Worm (Caenorhabditis elegans) whole organism, L4 larva: Measurements from ENCODE around the gene sre-11.

Experiments
- F26F4.8 ChIP-seq: fragments of 200-800 bp; sonication (Bioruptor generic); conservative IDR thresholded peaks from 2 replicates; pipeline ENCODE4 v1.3.6; 2022; ENCODE audit warnings: missing genetic modification characterization, missing compliant biosample characterization
- F37D6.2 ChIP-seq: sonication (generic microtip); optimal IDR thresholded peaks from 2 replicates; lab custom pipeline; 2016; ENCODE audit warnings: mild to moderate bottlenecking, missing genetic modification characterization, missing compliant biosample characterization
- F49E8.2 ChIP-seq: sonication (generic microtip); optimal IDR thresholded peaks from 2 replicates; lab custom pipeline; 2016; ENCODE audit warnings: missing compliant biosample characterization, mild to moderate bottlenecking, missing genetic modification characterization, borderline replicate concordance
- Y48G9A.11 ChIP-seq: fragments of 200-800 bp; sonication (Bioruptor generic); IDR thresholded peaks from 2 replicates; pipeline ENCODE4 v1.3.6; 2022; ENCODE audit warnings: missing genetic modification reagents, missing genetic modification characterization, missing compliant biosample characterization
- ZK337.2 ChIP-seq: fragments of 200-800 bp; sonication (Bioruptor generic); IDR thresholded peaks from 2 replicates; pipeline ENCODE4 v1.3.6; 2022; ENCODE audit warnings: missing genetic modification reagents, missing genetic modification characterization, missing compliant biosample characterization
- ZK546.5 ChIP-seq, 2 experiments: sonication (generic microtip); optimal IDR thresholded peaks; 2 replicates each; lab custom pipeline; 2017; ENCODE audit warnings: missing biosample characterization in 2 of 2, missing genetic modification characterization in 2 of 2
- arid-1 ChIP-seq: fragments of 200-800 bp; sonication (Bioruptor generic); conservative IDR thresholded peaks from 2 replicates; pipeline ENCODE4 v1.3.6; 2022; ENCODE audit warnings: missing genetic modification reagents, missing genetic modification characterization, missing compliant biosample characterization
- ceh-28 ChIP-seq: fragments of 150-350 bp; optimal IDR thresholded peaks from 2 replicates; lab custom pipeline; 2014; ENCODE audit warnings: missing biosample characterization, missing genetic modification reagents, missing genetic modification characterization
- ceh-32 ChIP-seq: sonication (generic microtip); optimal IDR thresholded peaks from 2 replicates; lab custom pipeline; 2016; ENCODE audit warnings: mild to moderate bottlenecking, missing genetic modification characterization, missing compliant biosample characterization; ENCODE audit not compliant: poor library complexity
- ceh-44 ChIP-seq: fragments of 200-800 bp; sonication (Bioruptor generic); IDR thresholded peaks from 2 replicates; pipeline ENCODE4 v1.3.6; 2022; ENCODE audit warnings: missing genetic modification reagents, missing genetic modification characterization, missing compliant biosample characterization
- ceh-82 ChIP-seq: sonication (generic microtip); optimal IDR thresholded peaks from 2 replicates; lab custom pipeline; 2017; ENCODE audit warnings: missing biosample characterization, missing genetic modification characterization
- ces-1 ChIP-seq: fragments of 150-350 bp; sonication (generic microtip); optimal IDR thresholded peaks from 4 replicates; lab custom pipeline; 2014; ENCODE audit warnings: missing biosample characterization, missing genetic modification reagents, missing genetic modification characterization
- ctbp-1 ChIP-seq: fragments of 200-800 bp; sonication (Bioruptor generic); IDR thresholded peaks from 2 replicates; pipeline ENCODE4 v1.3.6; 2022; ENCODE audit warnings: missing genetic modification reagents, missing genetic modification characterization, missing compliant biosample characterization
- daf-16 ChIP-seq, 3 experiments: sonication (generic microtip); optimal IDR thresholded peaks; 2 replicates each; lab custom pipeline; 2016 to 2017; ENCODE audit warnings: missing genetic modification characterization in 3 of 3, missing genetic modification reagents in 3 of 3, mild to moderate bottlenecking in 2 of 3, missing compliant biosample characterization in 2 of 3, missing biosample characterization in 1 of 3, moderate library complexity in 1 of 3
- dmd-6 ChIP-seq: fragments of 200-800 bp; sonication (Bioruptor generic); IDR thresholded peaks from 2 replicates; pipeline ENCODE4 v1.3.6; 2022; ENCODE audit warnings: missing genetic modification reagents, missing genetic modification characterization, missing compliant biosample characterization
- dmd-8 ChIP-seq: fragments of 200-800 bp; sonication (Bioruptor generic); IDR thresholded peaks from 2 replicates; pipeline ENCODE4 v1.3.6; 2022; ENCODE audit warnings: missing genetic modification characterization, missing compliant biosample characterization
- dve-1 ChIP-seq: sonication (generic microtip); optimal IDR thresholded peaks from 2 replicates; lab custom pipeline; 2017; ENCODE audit warnings: antibody characterized with exemption, mild to moderate bottlenecking, missing genetic modification characterization, missing compliant biosample characterization; ENCODE audit not compliant: insufficient read depth
- egl-27 ChIP-seq: sonication (generic microtip); optimal IDR thresholded peaks from 3 replicates; lab custom pipeline; 2017; ENCODE audit warnings: missing biosample characterization, missing genetic modification reagents, missing genetic modification characterization
- egl-43 ChIP-seq: fragments of 200-800 bp; sonication (Bioruptor generic); IDR thresholded peaks from 2 replicates; pipeline ENCODE4 v1.3.6; 2022; ENCODE audit warnings: missing genetic modification reagents, missing genetic modification characterization, missing compliant biosample characterization
- hif-1 ChIP-seq, 2 experiments: sonication (generic microtip); optimal IDR thresholded peaks; 2 replicates each; lab custom pipeline; 2016 to 2017; ENCODE audit warnings: missing compliant biosample characterization in 2 of 2, missing genetic modification characterization in 2 of 2, missing genetic modification reagents in 2 of 2, missing genotype in 2 of 2, mild to moderate bottlenecking in 1 of 2
- hlh-30 ChIP-seq: sonication (generic microtip); optimal IDR thresholded peaks from 2 replicates; lab custom pipeline; 2017; ENCODE audit warnings: antibody characterized with exemption, mild to moderate bottlenecking, missing genetic modification characterization, missing compliant biosample characterization; ENCODE audit not compliant: insufficient read depth
- hmg-1.1 ChIP-seq: fragments of 200-800 bp; sonication (Bioruptor generic); IDR thresholded peaks from 2 replicates; pipeline ENCODE4 v1.3.6; 2022; ENCODE audit warnings: missing genetic modification reagents, missing genetic modification characterization, missing compliant biosample characterization
- jun-1 ChIP-seq: fragments of 150-350 bp; optimal IDR thresholded peaks from 2 replicates; lab custom pipeline; 2014; ENCODE audit warnings: missing biosample characterization, missing genetic modification reagents, missing genetic modification characterization
- lin-1 ChIP-seq: fragments of 200-800 bp; sonication (Bioruptor generic); IDR thresholded peaks from 2 replicates; pipeline ENCODE4 v1.3.6; 2022; ENCODE audit warnings: missing genetic modification reagents, missing genetic modification characterization, missing compliant biosample characterization
- lin-13 ChIP-seq: fragments of 150-350 bp; optimal IDR thresholded peaks from 2 replicates; lab custom pipeline; 2014; ENCODE audit warnings: missing biosample characterization, missing genetic modification reagents, missing genetic modification characterization
- lin-15B ChIP-seq: fragments of 150-350 bp; sonication (generic microtip); optimal IDR thresholded peaks from 3 replicates; lab custom pipeline; 2014; ENCODE audit warnings: missing biosample characterization, missing genetic modification characterization
- lin-29 ChIP-seq: fragments of 200-800 bp; sonication (Bioruptor generic); IDR thresholded peaks from 2 replicates; pipeline ENCODE4 v1.3.6; 2022; ENCODE audit warnings: missing genetic modification reagents, missing genetic modification characterization, missing compliant biosample characterization
- lir-3 ChIP-seq: sonication (generic microtip); optimal IDR thresholded peaks from 2 replicates; lab custom pipeline; 2016; ENCODE audit warnings: mild to moderate bottlenecking, missing genetic modification characterization, missing compliant biosample characterization
- madf-5 ChIP-seq, 2 experiments: fragments of 200-800 bp; sonication (Bioruptor generic); IDR thresholded peaks; 2 replicates each; pipeline ENCODE4 v1.3.6; 2022; ENCODE audit warnings: missing compliant biosample characterization in 2 of 2, missing genetic modification characterization in 2 of 2
- mdl-1 ChIP-seq, 2 experiments: fragments of 150-350 bp in 1 of 2; sonication (generic microtip) in 1 of 2; optimal IDR thresholded peaks; 2 replicates each; lab custom pipeline; 2014 to 2017; ENCODE audit warnings: missing biosample characterization in 2 of 2, missing genetic modification characterization in 2 of 2
- mdt-29 ChIP-seq: fragments of 200-800 bp; sonication (Bioruptor generic); IDR thresholded peaks from 2 replicates; pipeline ENCODE4 v1.3.6; 2022; ENCODE audit warnings: missing genetic modification reagents, missing genetic modification characterization, missing compliant biosample characterization
- mes-2 ChIP-seq: sonication (generic microtip); optimal IDR thresholded peaks from 2 replicates; lab custom pipeline; 2016; ENCODE audit warnings: missing genotype, mild to moderate bottlenecking, missing genetic modification characterization, missing compliant biosample characterization; ENCODE audit not compliant: poor library complexity, severe bottlenecking
- nhr-10 ChIP-seq: fragments of 150-350 bp; optimal IDR thresholded peaks from 2 replicates; lab custom pipeline; 2014; ENCODE audit warnings: missing biosample characterization, missing genetic modification characterization
- nhr-111 ChIP-seq: fragments of 200-800 bp; sonication (Bioruptor generic); optimal IDR thresholded peaks from 2 replicates; lab custom pipeline; 2018; ENCODE audit warnings: mild to moderate bottlenecking, missing genetic modification characterization, missing compliant biosample characterization
- nhr-25 ChIP-seq: sonication (generic microtip); optimal IDR thresholded peaks from 2 replicates; lab custom pipeline; 2017; ENCODE audit warnings: missing genetic modification characterization, mild to moderate bottlenecking, missing compliant biosample characterization, antibody characterized with exemption, moderate library complexity, borderline replicate concordance; ENCODE audit not compliant: insufficient read depth
- nhr-28 ChIP-seq: fragments of 150-350 bp; optimal IDR thresholded peaks from 2 replicates; lab custom pipeline; 2014; ENCODE audit warnings: missing biosample characterization, missing genetic modification characterization
- nhr-48 ChIP-seq: sonication (generic microtip); optimal IDR thresholded peaks from 2 replicates; lab custom pipeline; 2016; ENCODE audit warnings: mild to moderate bottlenecking, missing genetic modification characterization, missing compliant biosample characterization
- nhr-77 ChIP-seq: fragments of 150-350 bp; optimal IDR thresholded peaks from 2 replicates; lab custom pipeline; 2014; ENCODE audit warnings: missing biosample characterization, missing genetic modification characterization
- php-3 ChIP-seq: fragments of 200-800 bp; sonication (Bioruptor generic); IDR thresholded peaks from 2 replicates; pipeline ENCODE4 v1.3.6; 2022; ENCODE audit warnings: missing genetic modification reagents, missing genetic modification characterization, missing compliant biosample characterization
- rbr-2 ChIP-seq: sonication (generic microtip); optimal IDR thresholded peaks from 2 replicates; lab custom pipeline; 2016; ENCODE audit warnings: missing genotype, missing genetic modification characterization, missing compliant biosample characterization
- sdz-12 ChIP-seq: fragments of 200-800 bp; sonication (Bioruptor generic); optimal IDR thresholded peaks from 2 replicates; lab custom pipeline; 2018; ENCODE audit warnings: mild to moderate bottlenecking, missing genetic modification characterization, missing compliant biosample characterization
- unc-130 ChIP-seq: sonication (generic microtip); optimal IDR thresholded peaks from 2 replicates; lab custom pipeline; 2016; ENCODE audit warnings: missing genetic modification reagents, missing genetic modification characterization, missing compliant biosample characterization
- unc-62 ChIP-seq, 3 experiments: fragments of 150-350 bp in 1 of 3; sonication (generic microtip); optimal IDR thresholded peaks in 2 of 3; peaks in 1 of 3; 1 replicate in 1 of 3; 2 replicates in 2 of 3; lab custom pipeline; 2014 to 2017; ENCODE audit warnings: missing biosample characterization in 3 of 3, missing genetic modification characterization in 3 of 3, missing genetic modification reagents in 3 of 3, missing genotype in 1 of 3
- vab-7 ChIP-seq: fragments of 200-800 bp; sonication (Bioruptor generic); IDR thresholded peaks from 2 replicates; pipeline ENCODE4 v1.3.6; 2022; ENCODE audit warnings: missing genetic modification reagents, missing genetic modification characterization, missing compliant biosample characterization
- zag-1 ChIP-seq: fragments of 150-350 bp; optimal IDR thresholded peaks from 2 replicates; lab custom pipeline; 2014; ENCODE audit warnings: missing biosample characterization, missing genetic modification characterization
- zfp-3 ChIP-seq: fragments of 200-800 bp; sonication (Bioruptor generic); conservative IDR thresholded peaks from 2 replicates; pipeline ENCODE4 v1.3.6; 2022; ENCODE audit warnings: missing genetic modification reagents, missing genetic modification characterization, missing compliant biosample characterization
- zip-11 ChIP-seq: fragments of 200-800 bp; sonication (Bioruptor generic); IDR thresholded peaks from 2 replicates; pipeline ENCODE4 v1.3.6; 2022; ENCODE audit warnings: missing genetic modification characterization, missing compliant biosample characterization
- ztf-7 ChIP-seq: fragments of 150-350 bp; optimal IDR thresholded peaks from 2 replicates; lab custom pipeline; 2014; ENCODE audit warnings: missing biosample characterization, missing genetic modification characterization

sre-11 gene

ce11 chrV:7728003-7728678 is 44.4 kb upstream of the sre-11 start (continued):
- TF ChIP-seq nhr-25 (tag; lab: Kevin White, UChicago): no peak
- peak; percentile 4 to 76 for TF ChIP-seq hif-1 (tag; optimal IDR thresholded peaks at IDR 0.05; lab: Kevin White, UChicago)
- no peak for TF ChIP-seq madf-5 (GFP tag; IDR thresholded peaks at IDR 0.05; lab: Robert Waterston, UW)
- peak in 1 of 2 experiments; percentile 94 for TF ChIP-seq unc-62 (GFP tag; optimal IDR thresholded peaks at IDR 0.05 in 1 of 2; lab: Kevin White, UChicago)
- TF ChIP-seq unc-62 (tag; optimal IDR thresholded peaks at IDR 0.05; lab: Kevin White, UChicago): no peak
- TF ChIP-seq F49E8.2 (tag; lab: Kevin White, UChicago): no peak
- no peak for TF ChIP-seq ZK337.2 (GFP tag; lab: Robert Waterston, UW)
- peak; percentile 49; the same call in 1 of the 2 replicates for TF ChIP-seq arid-1 (GFP tag; lab: Robert Waterston, UW)
- TF ChIP-seq lir-3: no peak
- TF ChIP-seq rbr-2: peak; percentile 93
- peak; percentile 58 for TF ChIP-seq ceh-28 (tag; lab: Kevin White, UChicago)
- TF ChIP-seq lin-1 (GFP tag; lab: Robert Waterston, UW): no peak
- no peak for TF ChIP-seq zip-11 (GFP tag; lab: Robert Waterston, UW)
- peak; percentile 29 for TF ChIP-seq dve-1 (tag; lab: Kevin White, UChicago)
- no peak for TF ChIP-seq ceh-44
- no peak for TF ChIP-seq lin-15B (tag; lab: Kevin White, UChicago)
- no peak for TF ChIP-seq vab-7 (GFP tag; lab: Robert Waterston, UW)
- no peak for TF ChIP-seq F26F4.8 (GFP tag; lab: Robert Waterston, UW)
- TF ChIP-seq jun-1 (tag; lab: Kevin White, UChicago): no peak
- no peak for TF ChIP-seq egl-27 (tag; lab: Kevin White, UChicago)
- TF ChIP-seq F37D6.2: peak; percentile 81
- TF ChIP-seq unc-130 (GFP tag; lab: Kevin White, UChicago): no peak
- TF ChIP-seq ces-1: peak; percentile 48
- TF ChIP-seq hlh-30 (tag; lab: Kevin White, UChicago): peak; percentile 77
- peak; percentile 36 for TF ChIP-seq nhr-77 (tag; lab: Kevin White, UChicago)
- TF ChIP-seq dmd-6 (GFP tag; lab: Robert Waterston, UW): peak; percentile 82
- TF ChIP-seq daf-16 (GFP tag; optimal IDR thresholded peaks at IDR 0.05; lab: Kevin White, UChicago): peak in 1 of 2 experiments; percentile 78
- TF ChIP-seq daf-16 (tag; optimal IDR thresholded peaks at IDR 0.05; lab: Kevin White, UChicago): no peak
- no peak for TF ChIP-seq nhr-10
- TF ChIP-seq nhr-28 (tag; lab: Kevin White, UChicago): peak; percentile 61
- TF ChIP-seq zfp-3 (GFP tag; lab: Robert Waterston, UW): no peak
- TF ChIP-seq ceh-82 (tag; lab: Kevin White, UChicago): no peak
- TF ChIP-seq ztf-7: no peak
- TF ChIP-seq zag-1: peak; percentile 53
- TF ChIP-seq php-3 (GFP tag; lab: Robert Waterston, UW): no peak
- peak; percentile 59 for TF ChIP-seq ceh-32
- TF ChIP-seq ZK546.5 (tag; optimal IDR thresholded peaks at IDR 0.05; lab: Kevin White, UChicago): no peak
- TF ChIP-seq lin-13 (GFP tag; lab: Kevin White, UChicago): peak; percentile 22
- TF ChIP-seq nhr-48 (tag; lab: Kevin White, UChicago): peak; percentile 84
- no peak for TF ChIP-seq mdt-29
- TF ChIP-seq sdz-12: no peak
- TF ChIP-seq Y48G9A.11 (GFP tag; lab: Robert Waterston, UW): no peak
- no peak for TF ChIP-seq dmd-8 (GFP tag; lab: Robert Waterston, UW)
- TF ChIP-seq mdl-1 (tag; optimal IDR thresholded peaks at IDR 0.05; lab: Kevin White, UChicago): peak; percentile 9 to 56
- no peak for TF ChIP-seq lin-29
- TF ChIP-seq hmg-1.1 (GFP tag; lab: Robert Waterston, UW): peak; percentile 84
- TF ChIP-seq mes-2 (tag; lab: Kevin White, UChicago): peak; percentile 37
- TF ChIP-seq nhr-111 (GFP tag; lab: Kevin White, UChicago): no peak
- TF ChIP-seq ctbp-1 (GFP tag; lab: Robert Waterston, UW): peak; percentile 96
- peak; percentile 89 for TF ChIP-seq egl-43 (GFP tag; lab: Robert Waterston, UW)
